Fruit fly (Drosophila melanogaster): ENCODE data around the gene Cpr30F.

Gene Cpr30F

DNA sequence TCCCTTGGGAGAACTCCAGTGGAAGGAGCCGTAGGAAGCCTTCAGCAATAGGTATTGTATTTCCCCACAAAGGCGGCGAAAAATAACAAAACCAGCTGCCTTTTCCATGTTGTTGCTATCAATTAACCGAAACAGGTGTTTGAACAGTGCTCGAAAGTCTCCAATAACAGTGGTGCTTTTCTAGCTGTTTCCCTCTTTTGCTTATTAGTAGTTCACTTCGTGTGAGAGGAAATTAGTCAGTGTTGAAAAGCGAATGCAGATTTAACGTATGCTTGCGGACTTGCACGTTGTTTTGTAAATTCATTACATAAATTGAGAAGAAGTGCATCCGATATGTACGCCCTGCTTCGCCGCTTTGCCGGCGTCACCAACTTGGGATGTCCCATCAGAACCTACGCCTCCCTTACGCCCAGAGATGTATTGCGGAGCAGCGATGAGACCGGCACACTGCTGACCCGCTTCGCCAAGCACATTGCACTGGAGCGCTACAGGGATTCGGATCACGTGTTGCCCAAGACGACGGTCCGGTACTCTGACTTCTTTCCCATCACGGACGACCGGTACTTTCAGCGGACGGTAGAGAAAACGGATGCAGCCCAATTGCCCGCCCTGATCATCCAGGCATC is 5.8 kb upstream of the Cpr30F start, which contains the start of the genes Datp and CG4619:
Datp (minus strand) TSS at position 160 of the 626 bp plus-strand sequence.
CG4619 (plus strand) TSS at position 233 of the 626 bp plus-strand sequence.
- TF ChIP-seq tai (GFP tag; optimal IDR thresholded peaks at IDR 0.05) (no peak), woc (GFP tag; optimal IDR thresholded peaks at IDR 0.05) (no peak), brk (GFP tag; optimal IDR thresholded peaks at IDR 0.05) (no peak), h (GFP tag; optimal IDR thresholded peaks at IDR 0.05) (peak; percentile 60), dl (GFP tag; optimal IDR thresholded peaks at IDR 0.05; ENCODE audit: insufficient read depth in 1 of 2, partially characterized antibody in 2 of 2) (no peak), HLH106 (tag; optimal IDR thresholded peaks at IDR 0.05) (peak; percentile 49), Myc (optimal IDR thresholded peaks at IDR 0.05) (peak; percentile 89), dsf (GFP tag; optimal IDR thresholded peaks at IDR 0.05; ENCODE audit: borderline replicate concordance) (no peak), rgr (GFP tag; optimal IDR thresholded peaks at IDR 0.05) (peak; percentile 78), OdsH (GFP tag; optimal IDR thresholded peaks at IDR 0.05) (peak; percentile 52), CrebA (GFP tag; optimal IDR thresholded peaks at IDR 0.05; ENCODE audit: borderline replicate concordance) (no peak), N (GFP tag; optimal IDR thresholded peaks at IDR 0.05) (no peak), Dfd (GFP tag; optimal IDR thresholded peaks at IDR 0.05) (no peak), Hr83 (GFP tag; optimal IDR thresholded peaks at IDR 0.05; ENCODE audit: poor library complexity, severe bottlenecking) (peak; percentile 78), Jra (GFP tag; optimal IDR thresholded peaks at IDR 0.05) (peak; percentile 58), jim (GFP tag; optimal IDR thresholded peaks at IDR 0.05) (no peak), br (GFP tag; optimal IDR thresholded peaks at IDR 0.05) (peak; percentile 58), pan (optimal IDR thresholded peaks at IDR 0.05) (no peak), Rel (GFP tag; optimal IDR thresholded peaks at IDR 0.05) (no peak), Rel (tag; optimal IDR thresholded peaks at IDR 0.05) (peak; percentile 36), Hr78 (GFP tag; optimal IDR thresholded peaks at IDR 0.05) (no peak), Sp1 (GFP tag; optimal IDR thresholded peaks at IDR 0.05) (peak; percentile 34), Abd-B (GFP tag; optimal IDR thresholded peaks at IDR 0.05) (no peak), ey (GFP tag; optimal IDR thresholded peaks at IDR 0.05) (no peak), foxo (GFP tag; optimal IDR thresholded peaks at IDR 0.05) (peak; percentile 2 to 69), fru (GFP tag; optimal IDR thresholded peaks at IDR 0.05) (peak; percentile 52), sage (GFP tag; optimal IDR thresholded peaks at IDR 0.05) (no peak), usp (GFP tag; optimal IDR thresholded peaks at IDR 0.05) (no peak), CG9705 (GFP tag; optimal IDR thresholded peaks at IDR 0.05) (peak; percentile 40), Hnf4 (GFP tag; optimal IDR thresholded peaks at IDR 0.05) (peak; percentile 83), lola (GFP tag; optimal IDR thresholded peaks at IDR 0.05) (no peak), Mio (GFP tag; optimal IDR thresholded peaks at IDR 0.05) (no peak), GATAd (GFP tag; optimal IDR thresholded peaks at IDR 0.05) (no peak), sv (GFP tag; optimal IDR thresholded peaks at IDR 0.05) (peak; percentile 46), psq (GFP tag; optimal IDR thresholded peaks at IDR 0.05) (peak; percentile 23), dmrt93B (GFP tag; optimal IDR thresholded peaks at IDR 0.05) (no peak), Dif (GFP tag; optimal IDR thresholded peaks at IDR 0.05; ENCODE audit: partially characterized antibody) (no peak), Vsx2 (GFP tag; optimal IDR thresholded peaks at IDR 0.05; ENCODE audit: partially characterized antibody) (no peak), CG32264 (GFP tag; optimal IDR thresholded peaks at IDR 0.05) (peak; percentile 20)

dm6 chr2L:9937908-9938307 is 4.9 kb upstream of the Cpr30F start, which contains the start of gene Arglu1:
TSS of gene Arglu1 (minus strand) at chr2L:9938134.
- TF ChIP-seq CrebA (GFP tag; optimal IDR thresholded peaks at IDR 0.05; ENCODE audit: borderline replicate concordance) (no peak), Dfd (GFP tag; optimal IDR thresholded peaks at IDR 0.05) (no peak), Abd-B (GFP tag; optimal IDR thresholded peaks at IDR 0.05) (no peak), GATAd (GFP tag; optimal IDR thresholded peaks at IDR 0.05) (no peak), Mio (GFP tag; optimal IDR thresholded peaks at IDR 0.05) (no peak), N (GFP tag; optimal IDR thresholded peaks at IDR 0.05) (no peak), tai (GFP tag; optimal IDR thresholded peaks at IDR 0.05) (no peak), Sp1 (GFP tag; optimal IDR thresholded peaks at IDR 0.05) (no peak), usp (GFP tag; optimal IDR thresholded peaks at IDR 0.05) (no peak), h (GFP tag; optimal IDR thresholded peaks at IDR 0.05) (peak; percentile 62), Dif (GFP tag; optimal IDR thresholded peaks at IDR 0.05; ENCODE audit: partially characterized antibody) (no peak), ey (GFP tag; optimal IDR thresholded peaks at IDR 0.05) (peak; percentile 5), dmrt93B (GFP tag; optimal IDR thresholded peaks at IDR 0.05) (no peak), brk (GFP tag; optimal IDR thresholded peaks at IDR 0.05) (no peak), Hr78 (GFP tag; optimal IDR thresholded peaks at IDR 0.05) (no peak), Jra (GFP tag; optimal IDR thresholded peaks at IDR 0.05) (peak; percentile 32), jim (GFP tag; optimal IDR thresholded peaks at IDR 0.05) (peak; percentile 33), fru (GFP tag; optimal IDR thresholded peaks at IDR 0.05) (peak; percentile 41), Hnf4 (GFP tag; optimal IDR thresholded peaks at IDR 0.05) (no peak), dl (GFP tag; optimal IDR thresholded peaks at IDR 0.05; ENCODE audit: insufficient read depth in 1 of 2, partially characterized antibody in 2 of 2) (no peak), Hr83 (GFP tag; optimal IDR thresholded peaks at IDR 0.05; ENCODE audit: poor library complexity, severe bottlenecking) (peak; percentile 92), rgr (GFP tag; optimal IDR thresholded peaks at IDR 0.05) (peak; percentile 64), Vsx2 (GFP tag; optimal IDR thresholded peaks at IDR 0.05; ENCODE audit: partially characterized antibody) (peak; percentile 25), psq (GFP tag; optimal IDR thresholded peaks at IDR 0.05) (peak; percentile 26), HLH106 (tag; optimal IDR thresholded peaks at IDR 0.05) (peak; percentile 4), CG9705 (GFP tag; optimal IDR thresholded peaks at IDR 0.05) (no peak), CG32264 (GFP tag; optimal IDR thresholded peaks at IDR 0.05) (peak; percentile 34), br (GFP tag; optimal IDR thresholded peaks at IDR 0.05) (no peak), lola (GFP tag; optimal IDR thresholded peaks at IDR 0.05) (no peak), OdsH (GFP tag; optimal IDR thresholded peaks at IDR 0.05) (no peak), foxo (GFP tag; optimal IDR thresholded peaks at IDR 0.05) (peak in 1 of 2 experiments; percentile 54), woc (GFP tag; optimal IDR thresholded peaks at IDR 0.05) (no peak), sv (GFP tag; optimal IDR thresholded peaks at IDR 0.05) (no peak)
